Fruit fly (Drosophila melanogaster) S2 (cell line): Measurements from ENCODE around the gene CG10254.

ENCODE experiments used
- CG8478 ChIP-seq: fragments of >200 bp; optimal IDR thresholded peaks from 2 replicates; lab custom pipeline; 2018
- CTCF ChIP-seq, 2 experiments: fragments of >200 bp; optimal IDR thresholded peaks; 2 replicates each; lab custom pipeline; 2018

- TF ChIP-seq CTCF (optimal IDR thresholded peaks at IDR 0.05; lab: Kevin White, UChicago) (no peak), CG8478 (lab: Kevin White, UChicago) (no peak)
Measured at dm6 chr3R:23723381-23724034, 28.7 kb upstream of the CG10254 start.
